Worm (Caenorhabditis elegans) whole organism, young adult: ENCODE results near the gene snb-7.
A peak's percentile ranks its signal among the peaks of the same experiment; 100 is the strongest.

Source experiments
- B0019.2 ChIP-seq: fragments of 200-800 bp; sonication (Bioruptor generic); conservative IDR thresholded peaks from 2 replicates; pipeline ENCODE4 v1.3.6; 2022; ENCODE audit warnings: missing genetic modification reagents, missing genetic modification characterization, missing compliant biosample characterization
- B0336.3 ChIP-seq: fragments of 200-800 bp; sonication (Bioruptor generic); IDR thresholded peaks from 2 replicates; pipeline ENCODE4 v1.3.6; 2022; ENCODE audit warnings: missing genetic modification characterization, missing compliant biosample characterization
- C06A6.2 ChIP-seq: fragments of 200-800 bp; sonication (Bioruptor generic); conservative IDR thresholded peaks from 2 replicates; pipeline ENCODE4 v1.3.6; 2022; ENCODE audit warnings: missing genetic modification characterization, missing compliant biosample characterization
- C17E4.6 ChIP-seq: fragments of 200-800 bp; sonication (Bioruptor generic); IDR thresholded peaks from 2 replicates; pipeline ENCODE4 v1.3.6; 2022; ENCODE audit warnings: missing genetic modification reagents, missing genetic modification characterization, missing compliant biosample characterization
- D2030.7 ChIP-seq: fragments of 200-800 bp; sonication (Bioruptor generic); IDR thresholded peaks from 2 replicates; pipeline ENCODE4 v1.3.6; 2022; ENCODE audit warnings: missing genetic modification reagents, missing genetic modification characterization, missing compliant biosample characterization
- F23B12.7 ChIP-seq: sonication (generic microtip); optimal IDR thresholded peaks from 2 replicates; lab custom pipeline; 2017; ENCODE audit warnings: missing genetic modification characterization, mild to moderate bottlenecking, missing compliant biosample characterization, antibody characterized with exemption, moderate library complexity; ENCODE audit not compliant: insufficient read depth
- F33H1.4 ChIP-seq: fragments of 200-800 bp; sonication (Bioruptor generic); IDR thresholded peaks from 2 replicates; pipeline ENCODE4 v1.3.6; 2022; ENCODE audit warnings: missing genetic modification reagents, missing genetic modification characterization, missing compliant biosample characterization
- F52B5.7 ChIP-seq: sonication (generic microtip); optimal IDR thresholded peaks from 2 replicates; lab custom pipeline; 2016; ENCODE audit warnings: mild to moderate bottlenecking, missing genetic modification characterization, missing compliant biosample characterization
- F55B11.4 ChIP-seq: sonication (generic microtip); optimal IDR thresholded peaks from 2 replicates; lab custom pipeline; 2016; ENCODE audit warnings: missing compliant biosample characterization, missing genetic modification characterization, borderline replicate concordance; ENCODE audit not compliant: insufficient read depth
- F57C9.4 ChIP-seq: sonication (generic microtip); optimal IDR thresholded peaks from 2 replicates; lab custom pipeline; 2017; ENCODE audit warnings: mild to moderate bottlenecking, missing genetic modification characterization, missing compliant biosample characterization
- K12H6.12 ChIP-seq: fragments of 200-800 bp; sonication (Bioruptor generic); optimal IDR thresholded peaks from 2 replicates; lab custom pipeline; 2018; ENCODE audit warnings: mild to moderate bottlenecking, missing genetic modification characterization, missing compliant biosample characterization
- Y53F4B.3 ChIP-seq: fragments of 200-800 bp; sonication (Bioruptor generic); IDR thresholded peaks from 2 replicates; pipeline ENCODE4 v1.3.6; 2022; ENCODE audit warnings: missing genetic modification reagents, missing genetic modification characterization, missing compliant biosample characterization
- Y79H2A.3 ChIP-seq: fragments of 200-800 bp; sonication (Bioruptor generic); conservative IDR thresholded peaks from 2 replicates; pipeline ENCODE4 v1.3.6; 2022; ENCODE audit warnings: missing genetic modification reagents, missing genetic modification characterization, missing compliant biosample characterization
- Y95B8A.8 ChIP-seq: fragments of 200-800 bp; sonication (Bioruptor generic); IDR thresholded peaks from 2 replicates; pipeline ENCODE4 v1.3.6; 2022; ENCODE audit warnings: missing genetic modification reagents, missing genetic modification characterization, missing compliant biosample characterization
- ama-1 ChIP-seq, 3 experiments: fragments of 150-350 bp in 1 of 3; sonication (generic microtip) in 2 of 3; optimal IDR thresholded peaks; 2 replicates each; lab custom pipeline; 2014 to 2018; ENCODE audit warnings: missing biosample characterization in 2 of 3, missing genetic modification characterization in 2 of 3, missing genetic modification reagents in 2 of 3
- attf-6 ChIP-seq: fragments of 200-800 bp; sonication (Bioruptor generic); IDR thresholded peaks from 2 replicates; pipeline ENCODE4 v1.3.6; 2022; ENCODE audit warnings: missing genetic modification reagents, missing genetic modification characterization, missing compliant biosample characterization
- die-1 ChIP-seq: sonication (generic microtip); optimal IDR thresholded peaks from 2 replicates; lab custom pipeline; 2016; ENCODE audit warnings: missing genotype, mild to moderate bottlenecking, missing genetic modification characterization, missing compliant biosample characterization
- dox-1 ChIP-seq: fragments of 200-800 bp; sonication (Bioruptor generic); IDR thresholded peaks from 2 replicates; pipeline ENCODE4 v1.3.6; 2022; ENCODE audit warnings: missing genetic modification reagents, missing genetic modification characterization, missing compliant biosample characterization
- dpl-1 ChIP-seq: fragments of 150-350 bp; optimal IDR thresholded peaks from 2 replicates; lab custom pipeline; 2014; ENCODE audit warnings: missing biosample characterization, missing genetic modification reagents, missing genetic modification characterization
- egrh-3 ChIP-seq: fragments of 200-800 bp; sonication (Bioruptor generic); IDR thresholded peaks from 2 replicates; pipeline ENCODE4 v1.3.6; 2022; ENCODE audit warnings: missing genetic modification reagents, missing genetic modification characterization, missing compliant biosample characterization
- hlh-26 ChIP-seq: fragments of 200-800 bp; sonication (Bioruptor generic); conservative IDR thresholded peaks from 2 replicates; pipeline ENCODE4 v1.3.6; 2022; ENCODE audit warnings: missing genetic modification reagents, missing genetic modification characterization, missing compliant biosample characterization
- hmg-20 ChIP-seq: fragments of 200-800 bp; sonication (Bioruptor generic); IDR thresholded peaks from 2 replicates; pipeline ENCODE4 v1.3.6; 2022; ENCODE audit warnings: missing genetic modification reagents, missing genetic modification characterization, missing compliant biosample characterization
- hsf-1 ChIP-seq: fragments of 200-800 bp; sonication (Bioruptor generic); IDR thresholded peaks from 2 replicates; pipeline ENCODE4 v1.3.6; 2022; ENCODE audit warnings: missing genetic modification reagents, missing genetic modification characterization, missing compliant biosample characterization
- let-526 ChIP-seq: fragments of 200-800 bp; sonication (Bioruptor generic); IDR thresholded peaks from 2 replicates; pipeline ENCODE4 v1.3.6; 2022; ENCODE audit warnings: missing genetic modification reagents, missing genetic modification characterization, missing compliant biosample characterization
- let-607 ChIP-seq, 2 experiments: fragments of 200-800 bp in 1 of 2; sonication (Bioruptor generic) in 1 of 2; sonication (generic microtip) in 1 of 2; optimal IDR thresholded peaks; 2 replicates each; lab custom pipeline; 2016 to 2018; ENCODE audit warnings: mild to moderate bottlenecking in 2 of 2, missing compliant biosample characterization in 2 of 2, missing genetic modification characterization in 2 of 2, moderate library complexity in 2 of 2, missing genotype in 1 of 2
- lin-35 ChIP-seq, 3 experiments: fragments of 150-350 bp in 2 of 3; sonication (generic microtip) in 1 of 3; optimal IDR thresholded peaks; 2 replicates each; lab custom pipeline; 2014 to 2018; ENCODE audit warnings: missing biosample characterization in 3 of 3, missing genetic modification characterization in 3 of 3, missing genetic modification reagents in 3 of 3
- madf-10 ChIP-seq: sonication (generic microtip); optimal IDR thresholded peaks from 2 replicates; lab custom pipeline; 2016; ENCODE audit warnings: mild to moderate bottlenecking, missing genetic modification characterization, missing compliant biosample characterization
- madf-6 ChIP-seq: fragments of 200-800 bp; sonication (Bioruptor generic); IDR thresholded peaks from 2 replicates; pipeline ENCODE4 v1.3.6; 2022; ENCODE audit warnings: missing genetic modification reagents, missing genetic modification characterization, missing compliant biosample characterization
- madf-8 ChIP-seq: fragments of 200-800 bp; sonication (Bioruptor generic); conservative IDR thresholded peaks from 2 replicates; pipeline ENCODE4 v1.3.6; 2022; ENCODE audit warnings: missing genetic modification reagents, missing genetic modification characterization, missing compliant biosample characterization
- mel-28 ChIP-seq: sonication (generic microtip); optimal IDR thresholded peaks from 2 replicates; lab custom pipeline; 2016; ENCODE audit warnings: borderline replicate concordance, mild to moderate bottlenecking, missing genetic modification characterization, missing compliant biosample characterization
- mxl-1 ChIP-seq: sonication (generic microtip); optimal IDR thresholded peaks from 2 replicates; lab custom pipeline; 2016; ENCODE audit warnings: missing genetic modification characterization, missing compliant biosample characterization
- nhr-27 ChIP-seq: fragments of 200-800 bp; sonication (Bioruptor generic); optimal IDR thresholded peaks from 2 replicates; lab custom pipeline; 2018; ENCODE audit warnings: mild to moderate bottlenecking, missing genetic modification characterization, moderate library complexity, missing compliant biosample characterization
- pha-4 ChIP-seq: fragments of 150-350 bp; sonication (generic microtip); optimal IDR thresholded peaks from 2 replicates; lab custom pipeline; 2014; ENCODE audit warnings: missing biosample characterization, missing genetic modification reagents, missing genetic modification characterization
- repo-1 ChIP-seq: sonication (generic microtip); optimal IDR thresholded peaks from 2 replicates; lab custom pipeline; 2017; ENCODE audit warnings: mild to moderate bottlenecking, missing genetic modification characterization, missing compliant biosample characterization
- rpc-1 ChIP-seq, 2 experiments: fragments of 150-350 bp in 1 of 2; sonication (generic microtip) in 1 of 2; optimal IDR thresholded peaks; 2 replicates each; lab custom pipeline; 2014 to 2018; ENCODE audit warnings: missing biosample characterization in 1 of 2, missing genetic modification characterization in 1 of 2, missing genetic modification reagents in 1 of 2, missing genotype in 1 of 2
- sea-2 ChIP-seq: fragments of 200-800 bp; sonication (Bioruptor generic); IDR thresholded peaks from 2 replicates; pipeline ENCODE4 v1.3.6; 2022; ENCODE audit warnings: missing genetic modification characterization, missing compliant biosample characterization
- snpc-1.1 ChIP-seq: sonication (generic microtip); optimal IDR thresholded peaks from 2 replicates; lab custom pipeline; 2017; ENCODE audit warnings: missing genetic modification characterization, mild to moderate bottlenecking, missing compliant biosample characterization, antibody characterized with exemption, moderate library complexity, missing genotype, missing genetic modification reagents; ENCODE audit not compliant: insufficient read depth
- snpc-4 ChIP-seq, 5 experiments: fragments of 150-350 bp in 1 of 5; sonication (generic microtip) in 4 of 5; optimal IDR thresholded peaks; 2 replicates each; lab custom pipeline; 2014 to 2018; ENCODE audit warnings: missing genetic modification characterization in 5 of 5, missing biosample characterization in 3 of 5, antibody characterized with exemption in 2 of 5, mild to moderate bottlenecking in 2 of 5, missing compliant biosample characterization in 2 of 5, missing genotype in 2 of 5, moderate library complexity in 2 of 5, missing genetic modification reagents in 1 of 5
- somi-1 ChIP-seq: fragments of 200-800 bp; sonication (Bioruptor generic); optimal IDR thresholded peaks from 2 replicates; lab custom pipeline; 2018; ENCODE audit warnings: mild to moderate bottlenecking, missing genetic modification characterization, missing compliant biosample characterization
- tbp1 ChIP-seq: fragments of 200-800 bp; sonication (Bioruptor generic); optimal IDR thresholded peaks from 2 replicates; lab custom pipeline; 2018; ENCODE audit warnings: mild to moderate bottlenecking, missing genetic modification characterization, missing compliant biosample characterization
- tbx-9 ChIP-seq: sonication (generic microtip); optimal IDR thresholded peaks from 2 replicates; lab custom pipeline; 2016; ENCODE audit warnings: borderline replicate concordance, missing genetic modification characterization, inconsistent platforms, missing compliant biosample characterization
- tlf-1 ChIP-seq: fragments of 200-800 bp; sonication (Bioruptor generic); optimal IDR thresholded peaks from 2 replicates; lab custom pipeline; 2018; ENCODE audit warnings: mild to moderate bottlenecking, missing genetic modification characterization, missing compliant biosample characterization
- unc-130 ChIP-seq: sonication (generic microtip); optimal IDR thresholded peaks from 2 replicates; lab custom pipeline; 2016; ENCODE audit warnings: missing genetic modification reagents, missing genetic modification characterization, missing compliant biosample characterization
- ztf-3 ChIP-seq: fragments of 200-800 bp; sonication (Bioruptor generic); optimal IDR thresholded peaks from 2 replicates; lab custom pipeline; 2018; ENCODE audit warnings: mild to moderate bottlenecking, missing genetic modification characterization, missing compliant biosample characterization
- ztf-6 ChIP-seq: fragments of 200-800 bp; sonication (Bioruptor generic); IDR thresholded peaks from 2 replicates; pipeline ENCODE4 v1.3.6; 2022; ENCODE audit warnings: missing genetic modification reagents, missing genetic modification characterization, missing compliant biosample characterization

The snb-7 gene

DNA sequence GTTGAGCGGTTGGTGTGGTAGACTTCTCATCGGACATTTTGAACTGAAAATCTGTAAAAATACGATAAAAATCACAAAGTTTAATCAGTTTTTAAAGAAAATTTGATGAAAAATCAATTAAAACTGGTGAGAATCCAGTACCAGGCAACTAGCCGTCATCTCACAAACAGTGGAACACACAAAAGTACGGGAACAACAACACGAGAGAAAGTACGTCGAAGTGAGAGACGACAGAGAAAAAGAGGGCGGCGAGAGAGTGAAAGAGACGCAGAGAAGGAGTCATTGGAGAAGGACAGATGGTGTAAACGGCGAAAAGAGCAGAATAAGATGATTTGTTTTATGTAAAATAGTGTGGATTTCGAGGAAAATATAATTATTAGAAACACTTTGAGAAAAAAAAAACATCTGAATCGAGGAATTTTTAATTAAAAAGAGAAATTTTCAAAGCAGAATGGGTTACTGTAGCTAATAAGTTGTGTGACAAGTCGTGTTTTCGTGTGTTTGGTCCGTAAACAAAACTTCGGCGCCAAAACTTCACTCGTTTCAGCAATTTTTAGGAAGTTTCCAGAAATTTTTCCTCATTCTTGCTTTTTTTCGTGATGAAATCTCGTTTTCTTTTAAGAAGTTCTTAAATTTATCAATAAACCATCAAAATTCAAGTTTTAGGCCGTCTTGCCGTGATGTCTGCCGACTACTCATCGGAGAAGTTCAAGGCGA, 6.7 kb downstream of the snb-7 start, which contains the start of the genes hsb-1 and let-99 (continued):
- TF ChIP-seq nhr-27 (tag; lab: Kevin White, UChicago) = no peak
- TF ChIP-seq tlf-1 (GFP tag; lab: Kevin White, UChicago) = peak; percentile 22
- TF ChIP-seq let-526 (GFP tag; lab: Robert Waterston, UW) = no peak
- peak; percentile 24 for TF ChIP-seq unc-130 (GFP tag; lab: Kevin White, UChicago)
- no peak for TF ChIP-seq pha-4
- no peak for TF ChIP-seq hmg-20 (GFP tag; lab: Robert Waterston, UW)
- no peak for TF ChIP-seq let-607 (tag; optimal IDR thresholded peaks at IDR 0.05; lab: Kevin White, UChicago)
- TF ChIP-seq B0019.2 (GFP tag; lab: Robert Waterston, UW) = no peak
- no peak for TF ChIP-seq F55B11.4 (tag; lab: Kevin White, UChicago)
- no peak for TF ChIP-seq sea-2 (GFP tag; lab: Robert Waterston, UW)
- TF ChIP-seq ztf-6 = no peak
- TF ChIP-seq Y79H2A.3 (GFP tag; lab: Robert Waterston, UW) = no peak
- TF ChIP-seq C17E4.6 (GFP tag; lab: Robert Waterston, UW) = no peak
- TF ChIP-seq mel-28 (tag; lab: Kevin White, UChicago) = no peak
- no peak for TF ChIP-seq B0336.3 (GFP tag; lab: Robert Waterston, UW)
- TF ChIP-seq rpc-1 (optimal IDR thresholded peaks at IDR 0.05; lab: Kevin White, UChicago) = no peak
- no peak for TF ChIP-seq rpc-1 (tag; optimal IDR thresholded peaks at IDR 0.05; lab: Kevin White, UChicago)
- no peak for TF ChIP-seq ama-1 (optimal IDR thresholded peaks at IDR 0.05; lab: Kevin White, UChicago)
- TF ChIP-seq ama-1 (GFP tag; optimal IDR thresholded peaks at IDR 0.05; lab: Kevin White, UChicago) = no peak
- no peak for TF ChIP-seq die-1 (tag; lab: Kevin White, UChicago)
- TF ChIP-seq attf-6 (GFP tag; lab: Robert Waterston, UW) = peak; percentile 59; the same call in 1 of the 2 replicates
- TF ChIP-seq dox-1 (GFP tag; lab: Robert Waterston, UW) = peak; percentile 58
- peak; percentile 95 for TF ChIP-seq hsf-1 (GFP tag; lab: Robert Waterston, UW)
- TF ChIP-seq F23B12.7 (tag; lab: Kevin White, UChicago) = no peak
- no peak for TF ChIP-seq repo-1 (tag; lab: Kevin White, UChicago)
- TF ChIP-seq mxl-1 (tag; lab: Kevin White, UChicago) = no peak
- TF ChIP-seq D2030.7 (GFP tag; lab: Robert Waterston, UW) = peak; percentile 60; the same call in 1 of the 2 replicates
- no peak for TF ChIP-seq Y53F4B.3
- no peak for TF ChIP-seq C06A6.2 (GFP tag; lab: Robert Waterston, UW)
- no peak for TF ChIP-seq K12H6.12 (tag; lab: Kevin White, UChicago)
- peak; percentile 63 for TF ChIP-seq F33H1.4
- peak; percentile 34 for TF ChIP-seq tbp1
- peak; percentile 58 for TF ChIP-seq madf-8 (GFP tag; lab: Robert Waterston, UW)
- no peak for TF ChIP-seq snpc-1.1
- no peak for TF ChIP-seq egrh-3 (GFP tag; lab: Robert Waterston, UW)
- TF ChIP-seq Y95B8A.8 (GFP tag; lab: Robert Waterston, UW) = no peak
- TF ChIP-seq tbx-9 (tag; lab: Kevin White, UChicago) = no peak
- TF ChIP-seq ztf-3 = no peak
- TF ChIP-seq snpc-4 (GFP tag; optimal IDR thresholded peaks at IDR 0.05; lab: Kevin White, UChicago) = peak; percentile 52
- TF ChIP-seq snpc-4 (tag; optimal IDR thresholded peaks at IDR 0.05; lab: Kevin White, UChicago) = peak in 3 of 4 experiments; percentile 48 to 64 (median 61)
- TF ChIP-seq lin-35 (GFP tag; optimal IDR thresholded peaks at IDR 0.05; lab: Kevin White, UChicago) = peak in 1 of 3 experiments; percentile 27
- TF ChIP-seq madf-10 (tag; lab: Kevin White, UChicago) = no peak
- TF ChIP-seq F57C9.4 (tag; lab: Kevin White, UChicago) = no peak
- no peak for TF ChIP-seq F52B5.7
- no peak for TF ChIP-seq hlh-26 (GFP tag; lab: Robert Waterston, UW)
- no peak for TF ChIP-seq somi-1
- peak; percentile 91 for TF ChIP-seq madf-6 (GFP tag; lab: Robert Waterston, UW)
- TF ChIP-seq dpl-1 (GFP tag; lab: Kevin White, UChicago) = peak; percentile 46
